Fruit fly (Drosophila melanogaster): ENCODE data around the gene sl.

Gene sl

dm6 chrX:16405209-16405608 is 55.1 kb downstream of the sl start, which contains the start of gene CG4301:
Gene CG4301, plus strand, starts transcription at chrX:16405509.
- TF ChIP-seq CG11695 (GFP tag; IDR thresholded peaks at IDR 0.05) (no peak), CG14014 (GFP tag; IDR thresholded peaks at IDR 0.05) (no peak), gcm2 (GFP tag; optimal IDR thresholded peaks at IDR 0.05) (no peak), fu2 (GFP tag; optimal IDR thresholded peaks at IDR 0.05) (no peak), CG5180 (GFP tag; optimal IDR thresholded peaks at IDR 0.05) (no peak), jumu (GFP tag; optimal IDR thresholded peaks at IDR 0.05) (no peak), dpn (GFP tag; optimal IDR thresholded peaks at IDR 0.05) (no peak), CG11723 (GFP tag; optimal IDR thresholded peaks at IDR 0.05) (no peak), CG34422 (GFP tag; IDR thresholded peaks at IDR 0.05) (no peak), CG17912 (GFP tag; optimal IDR thresholded peaks at IDR 0.05) (no peak), TFAM (GFP tag; optimal IDR thresholded peaks at IDR 0.05) (no peak)

dm6 chrX:16406083-16406482 is 56.0 kb downstream of the sl start:
- peak; percentile 28 for TF ChIP-seq exex (tag; optimal IDR thresholded peaks at IDR 0.05)
- no peak for TF ChIP-seq CG12155 (GFP tag; optimal IDR thresholded peaks at IDR 0.05)
- no peak for TF ChIP-seq Side (GFP tag; optimal IDR thresholded peaks at IDR 0.05)
- TF ChIP-seq grau (tag; optimal IDR thresholded peaks at IDR 0.05): peak; percentile 69
- no peak for TF ChIP-seq NC2β (GFP tag; optimal IDR thresholded peaks at IDR 0.05)
- TF ChIP-seq lab (GFP tag; optimal IDR thresholded peaks at IDR 0.05): peak; percentile 20
- peak; percentile 56 for TF ChIP-seq GATAe (GFP tag; conservative IDR thresholded peaks at IDR 0.05)
- peak; percentile 51 for TF ChIP-seq CG34376 (GFP tag; optimal IDR thresholded peaks at IDR 0.05)
- TF ChIP-seq sug (tag; optimal IDR thresholded peaks at IDR 0.05): peak; percentile 6

Measured in whole organism, embryonic.